Worm (Caenorhabditis elegans): ENCODE data around the gene C15C8.8.
A peak's percentile ranks its signal among the peaks of the same experiment; 100 is the strongest.

C15C8.8 gene

ce11 chrV:12773852-12774251, 21.5 kb upstream of the C15C8.8 start:
- TF ChIP-seq aly-2 (tag; optimal IDR thresholded peaks at IDR 0.05), result no peak
- no peak for TF ChIP-seq skn-1 (tag; optimal IDR thresholded peaks at IDR 0.05)
- no peak for TF ChIP-seq mab-5 (tag; optimal IDR thresholded peaks at IDR 0.05)
- no peak for TF ChIP-seq sem-4 (tag; optimal IDR thresholded peaks at IDR 0.05)
- no peak for TF ChIP-seq F13H6.1 (tag; optimal IDR thresholded peaks at IDR 0.05)
- TF ChIP-seq ceh-82 (tag; optimal IDR thresholded peaks at IDR 0.05), result no peak
- no peak for TF ChIP-seq ztf-1 (GFP tag; conservative IDR thresholded peaks at IDR 0.05)
- no peak for TF ChIP-seq fos-1 (tag; optimal IDR thresholded peaks at IDR 0.05)
- no peak for TF ChIP-seq unc-55 (GFP tag; optimal IDR thresholded peaks at IDR 0.05)
- no peak for TF ChIP-seq mdl-1 (tag; optimal IDR thresholded peaks at IDR 0.05)
- no peak for TF ChIP-seq unc-39 (tag; optimal IDR thresholded peaks at IDR 0.05)
- no peak for TF ChIP-seq ztf-11 (tag; optimal IDR thresholded peaks at IDR 0.05)
- TF ChIP-seq snpc-4 (tag; optimal IDR thresholded peaks at IDR 0.05), result no peak
- no peak for TF ChIP-seq dmd-4 (tag; optimal IDR thresholded peaks at IDR 0.05)

DNA sequence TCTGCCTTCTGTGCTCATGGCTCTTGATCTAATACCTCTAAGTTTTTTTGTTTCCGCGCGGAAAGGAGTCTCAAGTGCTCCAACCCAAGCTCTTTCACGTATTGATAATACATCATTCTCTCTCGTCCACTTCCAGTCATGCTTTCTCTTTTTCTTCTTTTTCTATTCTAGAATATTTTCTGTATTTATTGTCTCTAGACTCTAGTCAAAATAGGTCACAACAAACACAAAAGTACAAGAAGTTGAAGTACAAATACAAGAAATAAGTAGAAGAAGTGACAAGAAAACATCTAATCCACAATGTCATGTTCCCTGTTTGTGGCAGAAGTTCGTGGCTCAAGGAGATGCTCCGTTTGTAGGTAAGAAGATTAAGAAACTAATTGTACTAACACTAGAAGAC, 20.9 kb upstream of the C15C8.8 start, which contains the start of gene ZC455.1:
TSS of gene ZC455.1 (plus strand) at position 301 of the 400 bp plus-strand sequence.
- no peak for TF ChIP-seq zag-1 (tag; optimal IDR thresholded peaks at IDR 0.05)
- TF ChIP-seq skn-1 (tag; optimal IDR thresholded peaks at IDR 0.05), result no peak
- no peak for TF ChIP-seq C34F6.9 (tag; optimal IDR thresholded peaks at IDR 0.05)
- no peak for TF ChIP-seq aly-2 (tag; optimal IDR thresholded peaks at IDR 0.05)
- no peak for TF ChIP-seq blmp-1 (tag; optimal IDR thresholded peaks at IDR 0.05; ENCODE audit: insufficient read depth)
- no peak for TF ChIP-seq ceh-16 (tag; optimal IDR thresholded peaks at IDR 0.05)
- TF ChIP-seq nhr-21 (tag; optimal IDR thresholded peaks at IDR 0.05), result no peak
- TF ChIP-seq nhr-12 (tag; optimal IDR thresholded peaks at IDR 0.05), result no peak
- TF ChIP-seq nhr-237 (tag; optimal IDR thresholded peaks at IDR 0.05), result no peak
- no peak for TF ChIP-seq nhr-25 (tag; optimal IDR thresholded peaks at IDR 0.05)
- no peak for TF ChIP-seq elt-3 (tag; optimal IDR thresholded peaks at IDR 0.05)
- TF ChIP-seq unc-62 (GFP tag; optimal IDR thresholded peaks at IDR 0.05), result no peak

- TF ChIP-seq elt-1 (tag; optimal IDR thresholded peaks at IDR 0.05) (no peak), mbf-1 (tag; optimal IDR thresholded peaks at IDR 0.05) (no peak), R02D3.7 (tag; optimal IDR thresholded peaks at IDR 0.05) (no peak), crh-2 (tag; optimal IDR thresholded peaks at IDR 0.05) (no peak), lsy-2 (tag; optimal IDR thresholded peaks at IDR 0.05) (no peak), blmp-1 (tag; optimal IDR thresholded peaks at IDR 0.05; ENCODE audit: insufficient read depth) (no peak), ama-1 (optimal IDR thresholded peaks at IDR 0.05) (no peak), sem-4 (tag; optimal IDR thresholded peaks at IDR 0.05) (no peak), egl-27 (tag; optimal IDR thresholded peaks at IDR 0.05) (no peak), sma-9 (GFP tag; optimal IDR thresholded peaks at IDR 0.05) (no peak), sma-9 (tag; optimal IDR thresholded peaks at IDR 0.05) (no peak), ztf-11 (tag; optimal IDR thresholded peaks at IDR 0.05) (no peak), sma-3 (GFP tag; optimal IDR thresholded peaks at IDR 0.05) (no peak), mab-5 (tag; optimal IDR thresholded peaks at IDR 0.05) (no peak)
Measured at ce11 chrV:12768946-12769345, 16.6 kb upstream of the C15C8.8 start, which contains the start of gene srt-43. Gene srt-43, plus strand, starts transcription at chrV:12769246.

ce11 chrV:12763291-12763995, 11.1 kb upstream of the C15C8.8 start, which contains the start of the genes abcf-1 and scc-3:
Gene abcf-1, minus strand, starts transcription at chrV:12763375.
Gene scc-3, plus strand, starts transcription at chrV:12763945.
- TF ChIP-seq nhr-12 (tag; optimal IDR thresholded peaks at IDR 0.05) (no peak), lin-13 (GFP tag; optimal IDR thresholded peaks at IDR 0.05) (no peak), sma-3 (GFP tag; optimal IDR thresholded peaks at IDR 0.05) (no peak), C34F6.9 (tag; optimal IDR thresholded peaks at IDR 0.05) (peak; percentile 61), lin-11 (tag; optimal IDR thresholded peaks at IDR 0.05) (no peak), unc-62 (GFP tag; optimal IDR thresholded peaks at IDR 0.05) (no peak), unc-55 (GFP tag; optimal IDR thresholded peaks at IDR 0.05) (no peak), alr-1 (tag; optimal IDR thresholded peaks at IDR 0.05) (no peak), lsy-2 (tag; optimal IDR thresholded peaks at IDR 0.05) (peak; percentile 56 to 97), nhr-129 (tag; optimal IDR thresholded peaks at IDR 0.05) (peak; percentile 76), crh-2 (tag; optimal IDR thresholded peaks at IDR 0.05) (peak; percentile 35), snpc-4 (tag; optimal IDR thresholded peaks at IDR 0.05) (no peak)

Measured in whole organism, L2 larva.